Worm (Caenorhabditis elegans): ENCODE results near the gene suex-2.
A peak's percentile ranks its signal among the peaks of the same experiment; 100 is the strongest.

suex-2 gene

DNA sequence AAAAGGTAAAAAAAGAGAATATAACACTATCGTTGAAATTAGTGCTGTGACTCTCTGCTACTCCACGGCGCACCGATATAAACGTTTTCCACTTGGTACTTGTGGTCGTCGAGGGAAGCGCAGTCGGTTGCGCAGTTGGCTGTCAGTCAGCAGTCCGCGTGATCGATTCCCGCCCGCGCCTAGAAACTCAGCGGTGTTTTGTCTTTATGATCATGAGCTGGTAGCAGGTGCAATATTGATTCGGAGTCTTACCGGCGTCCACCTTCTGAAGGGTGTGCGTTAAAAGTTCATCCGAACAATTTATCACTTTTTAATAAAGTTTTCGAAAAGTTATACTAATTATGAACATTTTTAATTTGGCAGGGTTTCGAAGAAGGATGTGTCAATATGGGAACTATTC, 41.0 kb upstream of the suex-2 start (continued):
- TF ChIP-seq bed-2 (GFP tag; IDR thresholded peaks at IDR 0.05) (no peak), Y67H2A.10 (GFP tag; conservative IDR thresholded peaks at IDR 0.05) (0 out of 2 replicates have a peak, but pooled peaks have one; percentile 51), ztf-28 (GFP tag; IDR thresholded peaks at IDR 0.05) (peak; percentile 85), B0035.1 (tag; optimal IDR thresholded peaks at IDR 0.05) (peak; percentile 82), lin-35 (GFP tag; optimal IDR thresholded peaks at IDR 0.05) (peak in 1 of 3 experiments; percentile 84), rec-8 (tag; optimal IDR thresholded peaks at IDR 0.05) (peak; percentile 90 to 94), ceh-27 (GFP tag; optimal IDR thresholded peaks at IDR 0.05) (peak; percentile 84), zfh-2 (GFP tag; conservative IDR thresholded peaks at IDR 0.05) (no peak; the same call in 1 of the 2 replicates), ceh-100 (GFP tag; IDR thresholded peaks at IDR 0.05) (peak; percentile 74), lsy-27 (tag; optimal IDR thresholded peaks at IDR 0.05; ENCODE audit: borderline replicate concordance, insufficient read depth) (peak; percentile 75), ztf-6 (GFP tag; IDR thresholded peaks at IDR 0.05) (no peak), ztf-3 (GFP tag; optimal IDR thresholded peaks at IDR 0.05) (peak; percentile 65), madf-10 (tag; optimal IDR thresholded peaks at IDR 0.05) (peak; percentile 89), F52B5.7 (tag; optimal IDR thresholded peaks at IDR 0.05) (peak; percentile 92), ztf-22 (GFP tag; optimal IDR thresholded peaks at IDR 0.05) (peak; percentile 68), ztf-25 (GFP tag; IDR thresholded peaks at IDR 0.05) (peak; percentile 62; the same call in 1 of the 2 replicates), tbp1 (GFP tag; optimal IDR thresholded peaks at IDR 0.05) (peak; percentile 98), C06A6.2 (GFP tag; conservative IDR thresholded peaks at IDR 0.05) (peak; percentile 73; the same call in 1 of the 2 replicates), nhr-90 (tag; optimal IDR thresholded peaks at IDR 0.05) (peak; percentile 96), F55B11.4 (tag; optimal IDR thresholded peaks at IDR 0.05; ENCODE audit: borderline replicate concordance, insufficient read depth) (no peak), madf-3 (GFP tag; IDR thresholded peaks at IDR 0.05) (peak; percentile 84), him-1 (tag; optimal IDR thresholded peaks at IDR 0.05) (peak; percentile 68), die-1 (tag; optimal IDR thresholded peaks at IDR 0.05) (peak; percentile 96), hmg-20 (GFP tag; IDR thresholded peaks at IDR 0.05) (peak; percentile 70), Y53G8AR.9 (GFP tag; conservative IDR thresholded peaks at IDR 0.05) (peak; percentile 76), gei-17 (GFP tag; optimal IDR thresholded peaks at IDR 0.05) (peak; percentile 45), K11D2.4 (GFP tag; IDR thresholded peaks at IDR 0.05) (no peak), cebp-1 (GFP tag; IDR thresholded peaks at IDR 0.05) (peak; percentile 27; the same call in 1 of the 2 replicates), cebp-1 (tag; optimal IDR thresholded peaks at IDR 0.05) (peak; percentile 86), D2030.7 (GFP tag; IDR thresholded peaks at IDR 0.05) (peak; percentile 52; the same call in 1 of the 2 replicates), let-607 (tag; optimal IDR thresholded peaks at IDR 0.05) (peak; percentile 54 to 64), nfyb-1 (GFP tag; IDR thresholded peaks at IDR 0.05) (peak; percentile 91), fkh-3 (tag; optimal IDR thresholded peaks at IDR 0.05) (peak; percentile 93), attf-5 (GFP tag; optimal IDR thresholded peaks at IDR 0.05) (peak; percentile 90), pha-4 (tag; optimal IDR thresholded peaks at IDR 0.05) (no peak), mes-4 (tag; optimal IDR thresholded peaks at IDR 0.05) (peak; percentile 59), hlh-12 (tag; optimal IDR thresholded peaks at IDR 0.05) (no peak), ztf-18 (tag; optimal IDR thresholded peaks at IDR 0.05) (peak; percentile 89), attf-3 (GFP tag; conservative IDR thresholded peaks at IDR 0.05) (peak; percentile 87), nhr-80 (tag; optimal IDR thresholded peaks at IDR 0.05) (peak; percentile 75), snpc-4 (GFP tag; optimal IDR thresholded peaks at IDR 0.05) (peak; percentile 65), snpc-4 (tag; optimal IDR thresholded peaks at IDR 0.05) (peak; percentile 31 to 84 (median 81)), sdz-38 (tag; optimal IDR thresholded peaks at IDR 0.05) (no peak), lin-26 (GFP tag; IDR thresholded peaks at IDR 0.05) (peak; percentile 97), pbrm-1 (GFP tag; IDR thresholded peaks at IDR 0.05) (peak; percentile 69), F57C9.4 (tag; optimal IDR thresholded peaks at IDR 0.05) (peak; percentile 87), F57A8.1 (GFP tag; optimal IDR thresholded peaks at IDR 0.05) (peak; percentile 70), bed-1 (GFP tag; IDR thresholded peaks at IDR 0.05) (0 out of 2 replicates have a peak, but pooled peaks have one; percentile 65)
